Worm (Caenorhabditis elegans) whole organism, mixed stage, embryonic: ENCODE data around the gene Y51A2B.16.

ENCODE experiments used
- ceh-39 ChIP-seq: fragments of 150-350 bp; optimal IDR thresholded peaks from 2 replicates; lab custom pipeline; 2014; ENCODE audit warnings: missing biosample characterization, missing genetic modification characterization
- ceh-43 ChIP-seq: fragments of 200-800 bp; sonication (Bioruptor generic); optimal IDR thresholded peaks from 2 replicates; lab custom pipeline; 2018; ENCODE audit warnings: mild to moderate bottlenecking, missing genetic modification characterization, moderate library complexity, missing compliant biosample characterization
- cnd-1 ChIP-seq: fragments of 200-800 bp; sonication (Bioruptor generic); optimal IDR thresholded peaks from 2 replicates; lab custom pipeline; 2018; ENCODE audit warnings: mild to moderate bottlenecking, missing genetic modification characterization, missing compliant biosample characterization
- elt-1 ChIP-seq: sonication (generic microtip); optimal IDR thresholded peaks from 2 replicates; lab custom pipeline; 2017; ENCODE audit warnings: missing genetic modification characterization, mild to moderate bottlenecking, missing compliant biosample characterization, antibody characterized with exemption, moderate library complexity, borderline replicate concordance; ENCODE audit not compliant: insufficient read depth
- ham-2 ChIP-seq: fragments of 200-800 bp; sonication (Bioruptor generic); optimal IDR thresholded peaks from 2 replicates; lab custom pipeline; 2018; ENCODE audit warnings: mild to moderate bottlenecking, missing genetic modification characterization, missing compliant biosample characterization
- mep-1 ChIP-seq: fragments of 150-350 bp; optimal IDR thresholded peaks from 2 replicates; lab custom pipeline; 2017; ENCODE audit warnings: missing biosample characterization, missing genetic modification reagents, missing genetic modification characterization, inconsistent platforms
- nhr-12 ChIP-seq: fragments of 150-350 bp; optimal IDR thresholded peaks from 2 replicates; lab custom pipeline; 2014; ENCODE audit warnings: missing biosample characterization, missing genetic modification characterization
- nhr-237 ChIP-seq: fragments of 150-350 bp; optimal IDR thresholded peaks from 2 replicates; lab custom pipeline; 2014; ENCODE audit warnings: missing biosample characterization, missing genetic modification characterization
- nhr-28 ChIP-seq: fragments of 150-350 bp; optimal IDR thresholded peaks from 2 replicates; lab custom pipeline; 2014; ENCODE audit warnings: missing biosample characterization, missing genetic modification characterization
- nhr-76 ChIP-seq: sonication (generic microtip); optimal IDR thresholded peaks from 2 replicates; lab custom pipeline; 2017; ENCODE audit warnings: missing biosample characterization, missing genetic modification characterization
- pha-4 ChIP-seq: fragments of 150-350 bp; optimal IDR thresholded peaks from 2 replicates; lab custom pipeline; 2018; ENCODE audit warnings: missing biosample characterization, missing genetic modification reagents, missing genetic modification characterization
- snpc-4 ChIP-seq: fragments of 150-350 bp; optimal IDR thresholded peaks from 2 replicates; lab custom pipeline; 2014; ENCODE audit warnings: missing biosample characterization, missing genetic modification characterization
- unc-62 ChIP-seq: fragments of 150-350 bp; optimal IDR thresholded peaks from 2 replicates; lab custom pipeline; 2014; ENCODE audit warnings: missing biosample characterization, missing genetic modification reagents, missing genetic modification characterization
- ztf-11 ChIP-seq: fragments of 150-350 bp; optimal IDR thresholded peaks from 2 replicates; lab custom pipeline; 2014; ENCODE audit warnings: missing biosample characterization, missing genetic modification characterization

ce11 chrV:18350046-18350445 lies 47.7 kb downstream of the Y51A2B.16 start, which contains the start of gene C08E8.3:
- TF ChIP-seq nhr-76 (tag; lab: Kevin White, UChicago) = no peak
- no peak for TF ChIP-seq nhr-28
- no peak for TF ChIP-seq elt-1 (tag; lab: Kevin White, UChicago)
- no peak for TF ChIP-seq ztf-11 (tag; lab: Kevin White, UChicago)
- TF ChIP-seq snpc-4 (tag; lab: Kevin White, UChicago) = no peak
- no peak for TF ChIP-seq nhr-237
- TF ChIP-seq cnd-1 (tag; lab: Kevin White, UChicago) = no peak
- no peak for TF ChIP-seq ham-2 (GFP tag; lab: Kevin White, UChicago)
- TF ChIP-seq ceh-43 (GFP tag; lab: Kevin White, UChicago) = no peak
- no peak for TF ChIP-seq unc-62 (GFP tag; lab: Kevin White, UChicago)
- TF ChIP-seq mep-1 (tag; lab: Kevin White, UChicago) = no peak
- TF ChIP-seq pha-4 (tag; lab: Kevin White, UChicago) = no peak
- no peak for TF ChIP-seq nhr-12 (tag; lab: Kevin White, UChicago)
- TF ChIP-seq ceh-39 (tag; lab: Kevin White, UChicago) = no peak
